Worm (Caenorhabditis elegans) whole organism, L1 larva: Measurements from ENCODE around the gene Y62H9A.13.
A peak's percentile ranks its signal among the peaks of the same experiment; 100 is the strongest.

Source experiments
- C04F5.9 ChIP-seq: sonication (generic microtip); optimal IDR thresholded peaks from 2 replicates; lab custom pipeline; 2016; ENCODE audit warnings: missing genetic modification characterization, missing compliant biosample characterization
- C16A3.4 ChIP-seq: fragments of 150-350 bp; optimal IDR thresholded peaks from 2 replicates; lab custom pipeline; 2014; ENCODE audit warnings: missing biosample characterization, missing genetic modification characterization
- C34B4.2 ChIP-seq: sonication (generic microtip); optimal IDR thresholded peaks from 2 replicates; lab custom pipeline; 2017; ENCODE audit warnings: mild to moderate bottlenecking, missing genetic modification characterization, missing compliant biosample characterization
- alr-1 ChIP-seq: fragments of 200-800 bp; sonication (Bioruptor generic); optimal IDR thresholded peaks from 2 replicates; lab custom pipeline; 2018; ENCODE audit warnings: borderline replicate concordance, mild to moderate bottlenecking, missing genetic modification characterization, missing compliant biosample characterization
- ceh-8 ChIP-seq: fragments of 200-800 bp; sonication (Bioruptor generic); optimal IDR thresholded peaks from 2 replicates; lab custom pipeline; 2018; ENCODE audit warnings: mild to moderate bottlenecking, missing genetic modification characterization, moderate library complexity, missing compliant biosample characterization
- ceh-82 ChIP-seq, 3 experiments: fragments of 150-350 bp in 1 of 3; sonication (generic microtip) in 2 of 3; optimal IDR thresholded peaks; 2 replicates each; lab custom pipeline; 2014 to 2017; ENCODE audit warnings: missing biosample characterization in 3 of 3, missing genetic modification characterization in 3 of 3
- ceh-88 ChIP-seq: fragments of 200-800 bp; sonication (Bioruptor generic); IDR thresholded peaks from 2 replicates; pipeline ENCODE4 v1.3.6; 2022; ENCODE audit warnings: missing genetic modification characterization, missing compliant biosample characterization
- ces-1 ChIP-seq: fragments of 150-350 bp; optimal IDR thresholded peaks from 2 replicates; lab custom pipeline; 2014; ENCODE audit warnings: missing biosample characterization, missing genetic modification reagents, missing genetic modification characterization
- dpl-1 ChIP-seq, 3 experiments: fragments of 150-350 bp in 2 of 3; sonication (generic microtip) in 1 of 3; optimal IDR thresholded peaks; 2 replicates each; lab custom pipeline; 2014 to 2017; ENCODE audit warnings: missing biosample characterization in 3 of 3, missing genetic modification characterization in 3 of 3, missing genetic modification reagents in 3 of 3
- dsc-1 ChIP-seq: sonication (generic microtip); optimal IDR thresholded peaks from 2 replicates; lab custom pipeline; 2016; ENCODE audit warnings: mild to moderate bottlenecking, missing genetic modification characterization, missing compliant biosample characterization
- efl-1 ChIP-seq, 4 experiments: fragments of 150-350 bp; optimal IDR thresholded peaks in 3 of 4; peaks in 1 of 4; 1 replicate in 1 of 4; 2 replicates in 3 of 4; lab custom pipeline; 2014; ENCODE audit warnings: missing biosample characterization in 2 of 4, missing genetic modification characterization in 2 of 4, missing genetic modification reagents in 2 of 4
- efl-3 ChIP-seq: fragments of 200-800 bp; sonication (Bioruptor generic); optimal IDR thresholded peaks from 2 replicates; lab custom pipeline; 2018; ENCODE audit warnings: mild to moderate bottlenecking, missing genetic modification characterization, missing compliant biosample characterization
- egl-13 ChIP-seq: sonication (generic microtip); optimal IDR thresholded peaks from 2 replicates; lab custom pipeline; 2016; ENCODE audit warnings: missing genotype, missing genetic modification reagents, missing genetic modification characterization, missing compliant biosample characterization
- egl-27 ChIP-seq, 2 experiments: fragments of 150-350 bp in 1 of 2; sonication (generic microtip); optimal IDR thresholded peaks; 3 replicates each; lab custom pipeline; 2017 to 2018; ENCODE audit warnings: missing biosample characterization in 2 of 2, missing genetic modification characterization in 2 of 2, missing genetic modification reagents in 2 of 2
- elt-2 ChIP-seq: sonication (generic microtip); optimal IDR thresholded peaks from 2 replicates; lab custom pipeline; 2016; ENCODE audit warnings: missing genetic modification characterization, mild to moderate bottlenecking, inconsistent platforms, missing compliant biosample characterization, missing genetic modification reagents
- elt-3 ChIP-seq, 6 experiments: fragments of 150-350 bp in 1 of 6; sonication (generic microtip); optimal IDR thresholded peaks; 2 replicates each; lab custom pipeline; 2017 to 2018; ENCODE audit warnings: missing biosample characterization in 6 of 6, missing genetic modification characterization in 6 of 6, inconsistent platforms in 1 of 6
- ets-5 ChIP-seq: fragments of 200-800 bp; sonication (Bioruptor generic); IDR thresholded peaks from 2 replicates; pipeline ENCODE4 v1.3.6; 2022; ENCODE audit warnings: missing genetic modification characterization, missing compliant biosample characterization
- fkh-10 ChIP-seq: sonication (generic microtip); optimal IDR thresholded peaks from 2 replicates; lab custom pipeline; 2017; ENCODE audit warnings: missing biosample characterization, missing genetic modification reagents, missing genetic modification characterization
- fkh-4 ChIP-seq: sonication (generic microtip); optimal IDR thresholded peaks from 2 replicates; lab custom pipeline; 2016; ENCODE audit warnings: missing compliant biosample characterization, missing genetic modification characterization, borderline replicate concordance
- fkh-8 ChIP-seq: sonication (generic microtip); optimal IDR thresholded peaks from 2 replicates; lab custom pipeline; 2016; ENCODE audit warnings: mild to moderate bottlenecking, missing genetic modification characterization, missing compliant biosample characterization
- fos-1 ChIP-seq: fragments of 150-350 bp; optimal IDR thresholded peaks from 2 replicates; lab custom pipeline; 2014; ENCODE audit warnings: missing biosample characterization, missing genetic modification characterization
- grh-1 ChIP-seq: fragments of 200-800 bp; sonication (Bioruptor generic); IDR thresholded peaks from 2 replicates; pipeline ENCODE4 v1.3.6; 2022; ENCODE audit warnings: missing genetic modification reagents, missing genetic modification characterization, missing compliant biosample characterization
- irx-1 ChIP-seq: sonication (generic microtip); optimal IDR thresholded peaks from 2 replicates; lab custom pipeline; 2016; ENCODE audit warnings: missing genetic modification characterization, missing compliant biosample characterization
- jun-1 ChIP-seq: fragments of 150-350 bp; optimal IDR thresholded peaks from 2 replicates; lab custom pipeline; 2014; ENCODE audit warnings: missing biosample characterization, missing genetic modification reagents, missing genetic modification characterization
- lin-14 ChIP-seq: fragments of 200-800 bp; sonication (Bioruptor generic); optimal IDR thresholded peaks from 2 replicates; lab custom pipeline; 2018; ENCODE audit warnings: mild to moderate bottlenecking, missing genetic modification characterization, moderate library complexity, missing compliant biosample characterization
- lin-35 ChIP-seq, 2 experiments: fragments of 150-350 bp; optimal IDR thresholded peaks; 2 replicates each; lab custom pipeline; 2014; ENCODE audit warnings: missing biosample characterization in 2 of 2, missing genetic modification characterization in 2 of 2, missing genetic modification reagents in 2 of 2
- lin-39 ChIP-seq: fragments of 150-350 bp; optimal IDR thresholded peaks from 2 replicates; lab custom pipeline; 2014; ENCODE audit warnings: missing biosample characterization, missing genetic modification reagents, missing genetic modification characterization
- lir-3 ChIP-seq: sonication (generic microtip); optimal IDR thresholded peaks from 2 replicates; lab custom pipeline; 2016; ENCODE audit warnings: mild to moderate bottlenecking, missing genetic modification characterization, moderate library complexity, missing compliant biosample characterization; ENCODE audit not compliant: poor library complexity
- mdl-1 ChIP-seq, 2 experiments: fragments of 150-350 bp; optimal IDR thresholded peaks; 2 replicates each; lab custom pipeline; 2014 to 2017; ENCODE audit warnings: missing biosample characterization in 2 of 2, missing genetic modification characterization in 2 of 2, inconsistent platforms in 1 of 2
- mef-2 ChIP-seq: fragments of 150-350 bp; optimal IDR thresholded peaks from 2 replicates; lab custom pipeline; 2014; ENCODE audit warnings: missing biosample characterization, missing genetic modification characterization
- mep-1 ChIP-seq: fragments of 150-350 bp; optimal IDR thresholded peaks from 2 replicates; lab custom pipeline; 2014; ENCODE audit warnings: missing biosample characterization, missing genetic modification characterization
- nhr-11 ChIP-seq: fragments of 150-350 bp; optimal IDR thresholded peaks from 2 replicates; lab custom pipeline; 2014; ENCODE audit warnings: missing biosample characterization, missing genetic modification characterization
- nhr-19 ChIP-seq: fragments of 200-800 bp; sonication (Bioruptor generic); conservative IDR thresholded peaks from 2 replicates; pipeline ENCODE4 v1.3.6; 2022; ENCODE audit warnings: missing genetic modification characterization, missing compliant biosample characterization
- nhr-20 ChIP-seq: sonication (generic microtip); optimal IDR thresholded peaks from 2 replicates; lab custom pipeline; 2016; ENCODE audit warnings: mild to moderate bottlenecking, missing genetic modification characterization, missing compliant biosample characterization
- nhr-237 ChIP-seq: fragments of 150-350 bp; optimal IDR thresholded peaks from 2 replicates; lab custom pipeline; 2014; ENCODE audit warnings: missing biosample characterization, missing genetic modification characterization
- nhr-28 ChIP-seq: fragments of 150-350 bp; optimal IDR thresholded peaks from 2 replicates; lab custom pipeline; 2014; ENCODE audit warnings: missing biosample characterization, missing genetic modification characterization
- nhr-47 ChIP-seq: sonication (generic microtip); optimal IDR thresholded peaks from 2 replicates; lab custom pipeline; 2016; ENCODE audit warnings: mild to moderate bottlenecking, missing genetic modification characterization, moderate library complexity, missing compliant biosample characterization
- nhr-71 ChIP-seq: sonication (generic microtip); optimal IDR thresholded peaks from 2 replicates; lab custom pipeline; 2016; ENCODE audit warnings: mild to moderate bottlenecking, missing genetic modification characterization, moderate library complexity, missing compliant biosample characterization
- nhr-77 ChIP-seq: fragments of 150-350 bp; optimal IDR thresholded peaks from 2 replicates; lab custom pipeline; 2014; ENCODE audit warnings: missing biosample characterization, missing genetic modification characterization
- nhr-90 ChIP-seq: sonication (generic microtip); optimal IDR thresholded peaks from 2 replicates; lab custom pipeline; 2016; ENCODE audit warnings: mild to moderate bottlenecking, missing genetic modification characterization, missing compliant biosample characterization; ENCODE audit not compliant: poor library complexity
- rnt-1 ChIP-seq: sonication (generic microtip); optimal IDR thresholded peaks from 2 replicates; lab custom pipeline; 2016; ENCODE audit warnings: mild to moderate bottlenecking, missing genetic modification characterization, moderate library complexity, missing compliant biosample characterization
- skn-1 ChIP-seq: fragments of 150-350 bp; optimal IDR thresholded peaks from 2 replicates; lab custom pipeline; 2014; ENCODE audit warnings: missing biosample characterization, missing genetic modification characterization
- snpc-4 ChIP-seq: fragments of 150-350 bp; optimal IDR thresholded peaks from 2 replicates; lab custom pipeline; 2014; ENCODE audit warnings: missing biosample characterization, missing genetic modification characterization
- snu-23 ChIP-seq: sonication (generic microtip); optimal IDR thresholded peaks from 2 replicates; lab custom pipeline; 2016; ENCODE audit warnings: missing genetic modification characterization, missing compliant biosample characterization
- swsn-7 ChIP-seq: sonication (generic microtip); optimal IDR thresholded peaks from 2 replicates; lab custom pipeline; 2016; ENCODE audit warnings: missing genetic modification characterization, missing compliant biosample characterization
- tbx-2 ChIP-seq: sonication (generic microtip); optimal IDR thresholded peaks from 2 replicates; lab custom pipeline; 2016; ENCODE audit warnings: missing genetic modification characterization, missing compliant biosample characterization
- unc-130 ChIP-seq: fragments of 150-350 bp; optimal IDR thresholded peaks from 2 replicates; lab custom pipeline; 2017; ENCODE audit warnings: missing biosample characterization, missing genetic modification characterization, inconsistent platforms
- unc-62 ChIP-seq: fragments of 150-350 bp; optimal IDR thresholded peaks from 2 replicates; lab custom pipeline; 2014; ENCODE audit warnings: missing biosample characterization, missing genetic modification reagents, missing genetic modification characterization
- unc-86 ChIP-seq: sonication (generic microtip); optimal IDR thresholded peaks from 2 replicates; lab custom pipeline; 2016; ENCODE audit warnings: missing genetic modification characterization, missing compliant biosample characterization
- unc-98 ChIP-seq: fragments of 200-800 bp; sonication (Bioruptor generic); IDR thresholded peaks from 2 replicates; pipeline ENCODE4 v1.3.6; 2022; ENCODE audit warnings: missing genetic modification characterization, missing compliant biosample characterization
- xbp-1 ChIP-seq: sonication (generic microtip); optimal IDR thresholded peaks from 2 replicates; lab custom pipeline; 2016; ENCODE audit warnings: missing genetic modification characterization, missing compliant biosample characterization
- ztf-11 ChIP-seq, 2 experiments: sonication (generic microtip); optimal IDR thresholded peaks; 2 replicates each; lab custom pipeline; 2016 to 2017; ENCODE audit warnings: missing genetic modification characterization in 2 of 2, missing biosample characterization in 1 of 2, missing compliant biosample characterization in 1 of 2

The Y62H9A.13 gene

ce11 chrX:11934933-11935332 lies 18.1 kb downstream of the Y62H9A.13 start:
- TF ChIP-seq ceh-88 (GFP tag; lab: Robert Waterston, UW) = peak; percentile 49; the same call in 1 of the 2 replicates
- TF ChIP-seq mep-1 (tag; lab: Kevin White, UChicago) = peak; percentile 27
- TF ChIP-seq swsn-7 (tag; lab: Kevin White, UChicago) = peak; percentile 52
- TF ChIP-seq tbx-2 (tag; lab: Kevin White, UChicago) = peak; percentile 43
- TF ChIP-seq unc-130 (tag; lab: Kevin White, UChicago) = peak; percentile 23
- no peak; the same call in 1 of the 2 replicates for TF ChIP-seq grh-1 (GFP tag; lab: Robert Waterston, UW)
- TF ChIP-seq nhr-237 = no peak
- TF ChIP-seq lin-39 = peak; percentile 0
- TF ChIP-seq unc-86 (tag; lab: Kevin White, UChicago) = peak; percentile 36
- TF ChIP-seq ceh-8 (GFP tag; lab: Kevin White, UChicago) = no peak
- TF ChIP-seq nhr-90 = peak; percentile 57
- no peak for TF ChIP-seq dpl-1 (GFP tag; optimal IDR thresholded peaks at IDR 0.05; lab: Kevin White, UChicago)
- peak; percentile 6 for TF ChIP-seq egl-13 (tag; lab: Kevin White, UChicago)
- TF ChIP-seq jun-1 (tag; lab: Kevin White, UChicago) = peak; percentile 43
- peak; percentile 18 for TF ChIP-seq elt-2 (tag; lab: Kevin White, UChicago)
- TF ChIP-seq fkh-10 (GFP tag; lab: Kevin White, UChicago) = peak; percentile 43
- peak; percentile 13 for TF ChIP-seq snpc-4 (tag; lab: Kevin White, UChicago)
- TF ChIP-seq nhr-28 (tag; lab: Kevin White, UChicago) = no peak
- no peak for TF ChIP-seq mef-2 (tag; lab: Kevin White, UChicago)
- TF ChIP-seq efl-1 (optimal IDR thresholded peaks at IDR 0.05; lab: Kevin White, UChicago) = peak; percentile 11 to 24
- peak in 1 of 2 experiments; percentile 91 for TF ChIP-seq efl-1 (GFP tag; optimal IDR thresholded peaks at IDR 0.05 in 1 of 2; lab: Kevin White, UChicago)
- TF ChIP-seq lin-35 (GFP tag; optimal IDR thresholded peaks at IDR 0.05; lab: Kevin White, UChicago) = peak; percentile 24 to 64
- TF ChIP-seq snu-23 (GFP tag; lab: Kevin White, UChicago) = peak; percentile 79
- TF ChIP-seq fkh-8 (tag; lab: Kevin White, UChicago) = peak; percentile 41
- peak; percentile 78 for TF ChIP-seq nhr-47 (tag; lab: Kevin White, UChicago)
- no peak for TF ChIP-seq nhr-11 (tag; lab: Kevin White, UChicago)
- TF ChIP-seq C34B4.2 (tag; lab: Kevin White, UChicago) = no peak
- TF ChIP-seq skn-1 = peak; percentile 43
- TF ChIP-seq C16A3.4 (tag; lab: Kevin White, UChicago) = peak; percentile 57
- peak in 1 of 2 experiments; percentile 21 for TF ChIP-seq mdl-1 (tag; optimal IDR thresholded peaks at IDR 0.05; lab: Kevin White, UChicago)
- TF ChIP-seq ets-5 (GFP tag; lab: Robert Waterston, UW) = no peak
- no peak for TF ChIP-seq egl-27 (tag; optimal IDR thresholded peaks at IDR 0.05; lab: Kevin White, UChicago)
- no peak for TF ChIP-seq unc-98
- TF ChIP-seq rnt-1 (tag; lab: Kevin White, UChicago) = peak; percentile 67
- peak; percentile 43 for TF ChIP-seq nhr-77 (tag; lab: Kevin White, UChicago)
- TF ChIP-seq lir-3 (tag; lab: Kevin White, UChicago) = peak; percentile 33
- no peak for TF ChIP-seq unc-62 (GFP tag; lab: Kevin White, UChicago)
- TF ChIP-seq dsc-1 (tag; lab: Kevin White, UChicago) = peak; percentile 67
- TF ChIP-seq lin-14 (GFP tag; lab: Kevin White, UChicago) = peak; percentile 51
- TF ChIP-seq elt-3 (tag; optimal IDR thresholded peaks at IDR 0.05; lab: Kevin White, UChicago) = peak in 1 of 6 experiments; percentile 23
- peak; percentile 58 to 69 (median 63) for TF ChIP-seq ceh-82 (tag; optimal IDR thresholded peaks at IDR 0.05; lab: Kevin White, UChicago)
- TF ChIP-seq ces-1 (GFP tag; lab: Kevin White, UChicago) = no peak
- peak; percentile 10 for TF ChIP-seq fos-1
- TF ChIP-seq ztf-11 (tag; optimal IDR thresholded peaks at IDR 0.05; lab: Kevin White, UChicago) = no peak
- no peak for TF ChIP-seq irx-1 (tag; lab: Kevin White, UChicago)
- TF ChIP-seq nhr-19 (GFP tag; lab: Robert Waterston, UW) = peak; percentile 71
- TF ChIP-seq xbp-1 (tag; lab: Kevin White, UChicago) = peak; percentile 49
- no peak for TF ChIP-seq C04F5.9 (tag; lab: Kevin White, UChicago)
- no peak for TF ChIP-seq fkh-4 (tag; lab: Kevin White, UChicago)
- TF ChIP-seq nhr-20 (tag; lab: Kevin White, UChicago) = peak; percentile 63
- TF ChIP-seq alr-1 (tag; lab: Kevin White, UChicago) = no peak
- TF ChIP-seq nhr-71 = peak; percentile 63
- no peak for TF ChIP-seq efl-3 (GFP tag; lab: Kevin White, UChicago)
